Worm (Caenorhabditis elegans) whole organism, midembryonic: ENCODE measurements around the gene F26F12.4.

ENCODE experiments used
- T22C8.4 ChIP-seq: fragments of 200-800 bp; sonication (Bioruptor generic); IDR thresholded peaks from 2 replicates; pipeline ENCODE4 v1.3.6; 2022; ENCODE audit warnings: missing genetic modification characterization, missing compliant biosample characterization
- flt-1 ChIP-seq: fragments of 200-800 bp; sonication (Bioruptor generic); IDR thresholded peaks from 2 replicates; pipeline ENCODE4 v1.3.6; 2022; ENCODE audit warnings: missing genetic modification characterization, missing compliant biosample characterization
- klf-2 ChIP-seq: fragments of 200-800 bp; sonication (Bioruptor generic); conservative IDR thresholded peaks from 2 replicates; pipeline ENCODE4 v1.3.6; 2022; ENCODE audit warnings: missing genetic modification reagents, missing genetic modification characterization, missing compliant biosample characterization
- med-1 ChIP-seq: sonication (generic microtip); optimal IDR thresholded peaks from 2 replicates; lab custom pipeline; 2017; ENCODE audit warnings: missing genetic modification characterization, mild to moderate bottlenecking, missing compliant biosample characterization, antibody characterized with exemption, missing genetic modification reagents; ENCODE audit not compliant: insufficient read depth

- TF ChIP-seq med-1: no peak
- TF ChIP-seq flt-1: no peak
- no peak for TF ChIP-seq klf-2
- no peak for TF ChIP-seq T22C8.4 (GFP tag; lab: Robert Waterston, UW)
Measured at ce11 chrV:5883735-5884134, 14.6 kb upstream of the F26F12.4 start, which contains the start of gene C04E6.8.
